Worm (Caenorhabditis elegans) whole organism, L3 larva: Measurements from ENCODE around the gene C09B9.4.

Source experiments
- ZK546.5 ChIP-seq: sonication (generic microtip); optimal IDR thresholded peaks from 2 replicates; lab custom pipeline; 2017; ENCODE audit warnings: missing biosample characterization, missing genetic modification characterization
- egl-27 ChIP-seq: sonication (generic microtip); optimal IDR thresholded peaks from 4 replicates; lab custom pipeline; 2017; ENCODE audit warnings: missing biosample characterization, missing genetic modification reagents, missing genetic modification characterization
- lin-39 ChIP-seq: fragments of 150-350 bp; optimal IDR thresholded peaks from 2 replicates; lab custom pipeline; 2018; ENCODE audit warnings: missing biosample characterization, missing genetic modification reagents, missing genetic modification characterization
- nfya-1 ChIP-seq: sonication (generic microtip); optimal IDR thresholded peaks from 2 replicates; lab custom pipeline; 2017; ENCODE audit warnings: missing genetic modification characterization, mild to moderate bottlenecking, missing compliant biosample characterization, antibody characterized with exemption, moderate library complexity; ENCODE audit not compliant: insufficient read depth
- nhr-23 ChIP-seq: fragments of 150-350 bp; optimal IDR thresholded peaks from 2 replicates; lab custom pipeline; 2014; ENCODE audit warnings: missing biosample characterization, missing genetic modification reagents, missing genetic modification characterization
- nhr-237 ChIP-seq: fragments of 150-350 bp; optimal IDR thresholded peaks from 2 replicates; lab custom pipeline; 2014; ENCODE audit warnings: missing biosample characterization, missing genetic modification characterization
- nhr-77 ChIP-seq: fragments of 150-350 bp; optimal IDR thresholded peaks from 2 replicates; lab custom pipeline; 2014; ENCODE audit warnings: missing biosample characterization, missing genetic modification characterization
- skn-1 ChIP-seq: fragments of 150-350 bp; optimal IDR thresholded peaks from 2 replicates; lab custom pipeline; 2014; ENCODE audit warnings: missing biosample characterization, missing genetic modification characterization
- zag-1 ChIP-seq: fragments of 150-350 bp; optimal IDR thresholded peaks from 2 replicates; lab custom pipeline; 2014; ENCODE audit warnings: missing biosample characterization, missing genetic modification characterization

DNA sequence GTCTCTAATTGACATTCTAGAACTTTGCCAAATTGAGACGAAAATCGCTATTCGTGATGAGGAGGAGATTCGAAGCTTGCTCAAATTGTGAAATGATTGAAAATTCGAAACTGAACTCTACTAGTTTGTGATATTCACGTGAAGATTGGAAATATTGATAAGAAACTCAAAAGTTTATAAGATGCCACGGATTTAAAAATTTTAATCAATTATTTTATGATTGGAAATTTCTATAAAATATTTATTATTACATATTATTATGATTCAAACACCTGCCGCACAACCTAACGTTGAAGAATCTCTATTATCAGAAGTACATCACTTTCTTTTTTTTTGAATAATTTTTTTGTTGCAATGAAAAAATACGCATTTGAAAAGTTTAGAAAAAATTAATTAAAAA, 44.6 kb downstream of the C09B9.4 start, which contains the start of gene E03H12.7:
- no peak for TF ChIP-seq skn-1 (tag; lab: Kevin White, UChicago)
- no peak for TF ChIP-seq zag-1 (tag; lab: Kevin White, UChicago)
- no peak for TF ChIP-seq nfya-1 (tag; lab: Kevin White, UChicago)
- TF ChIP-seq nhr-237 (tag; lab: Kevin White, UChicago): no peak
- TF ChIP-seq egl-27 (tag; lab: Kevin White, UChicago): no peak
- no peak for TF ChIP-seq ZK546.5 (tag; lab: Kevin White, UChicago)
- no peak for TF ChIP-seq nhr-77
- TF ChIP-seq lin-39 (tag; lab: Kevin White, UChicago): no peak
- no peak for TF ChIP-seq nhr-23 (tag; lab: Kevin White, UChicago)
